Fruit fly (Drosophila melanogaster) whole organism, embryonic: Measurements from ENCODE around the gene ct.

Experiments used
- Antp ChIP-seq: fragments of 200-800 bp; sonication (Bioruptor generic); optimal IDR thresholded peaks from 3 replicates; lab custom pipeline; 2016; ENCODE audit warnings: missing biosample characterization, missing genetic modification characterization
- CG11085 ChIP-seq: fragments of 200-800 bp; sonication (Bioruptor generic); IDR thresholded peaks from 2 replicates; pipeline ENCODE4 v1.3.6; 2022; ENCODE audit warnings: missing biosample characterization, missing genetic modification characterization
- CG11247 ChIP-seq: fragments of 200-800 bp; sonication (Bioruptor generic); IDR thresholded peaks from 2 replicates; pipeline ENCODE4 v1.3.6; 2022; ENCODE audit warnings: missing biosample characterization, missing genetic modification characterization
- CG14667 ChIP-seq: fragments of 200-800 bp; sonication (Bioruptor generic); IDR thresholded peaks from 2 replicates; pipeline ENCODE4 v1.3.6; 2022; ENCODE audit warnings: missing biosample characterization, missing genetic modification characterization
- CG1603 ChIP-seq: fragments of 200-800 bp; sonication (Bioruptor generic); optimal IDR thresholded peaks from 2 replicates; lab custom pipeline; 2019; ENCODE audit warnings: missing biosample characterization, mild to moderate bottlenecking, missing genetic modification characterization, moderate library complexity
- CG16779 ChIP-seq: fragments of 200-800 bp; sonication (Bioruptor generic); IDR thresholded peaks from 2 replicates; pipeline ENCODE4 v1.3.6; 2022; ENCODE audit warnings: missing biosample characterization, missing genetic modification characterization
- CG16863 ChIP-seq: fragments of 200-800 bp; sonication (Bioruptor generic); optimal IDR thresholded peaks from 3 replicates; lab custom pipeline; 2016; ENCODE audit warnings: missing biosample characterization, missing genetic modification characterization
- CG18599 ChIP-seq: fragments of 200-800 bp; sonication (Bioruptor generic); optimal IDR thresholded peaks from 3 replicates; lab custom pipeline; 2017; ENCODE audit warnings: missing biosample characterization, missing genetic modification characterization, mild to moderate bottlenecking, moderate library complexity, missing genetic modification reagents
- CG2889 ChIP-seq: fragments of 200-800 bp; sonication (Bioruptor generic); IDR thresholded peaks from 3 replicates; pipeline ENCODE4 v1.3.6; 2022; ENCODE audit warnings: missing biosample characterization, missing genetic modification characterization
- CG30020 ChIP-seq: fragments of 200-800 bp; optimal IDR thresholded peaks from 2 replicates; lab custom pipeline; 2019; ENCODE audit warnings: missing biosample characterization, mild to moderate bottlenecking, missing genetic modification characterization, moderate library complexity
- CG32532 ChIP-seq: fragments of 200-800 bp; sonication (Bioruptor generic); IDR thresholded peaks from 2 replicates; pipeline ENCODE4 v1.3.6; 2022; ENCODE audit warnings: missing biosample characterization, missing genetic modification characterization
- CG4820 ChIP-seq: fragments of 200-800 bp; sonication (Bioruptor generic); optimal IDR thresholded peaks from 3 replicates; lab custom pipeline; 2016; ENCODE audit warnings: missing biosample characterization, missing genetic modification characterization
- CG6175 ChIP-seq: fragments of 200-800 bp; sonication (Bioruptor generic); IDR thresholded peaks from 3 replicates; pipeline ENCODE4 v1.3.6; 2022; ENCODE audit warnings: missing biosample characterization, missing genetic modification characterization
- CG7839 ChIP-seq: fragments of 200-800 bp; sonication (Bioruptor generic); optimal IDR thresholded peaks from 3 replicates; lab custom pipeline; 2018; ENCODE audit warnings: missing biosample characterization, mild to moderate bottlenecking, missing genetic modification characterization, moderate library complexity
- CG8478 ChIP-seq: fragments of >200 bp; optimal IDR thresholded peaks from 2 replicates; lab custom pipeline; 2018
- CG8944 ChIP-seq: fragments of 200-800 bp; sonication (Bioruptor generic); optimal IDR thresholded peaks from 3 replicates; lab custom pipeline; 2016; ENCODE audit warnings: missing biosample characterization, missing genetic modification characterization
- CG9932 ChIP-seq: fragments of 200-800 bp; sonication (Bioruptor generic); IDR thresholded peaks from 2 replicates; pipeline ENCODE4 v1.3.6; 2022; ENCODE audit warnings: missing biosample characterization, missing genetic modification characterization
- Dfd ChIP-seq, 2 experiments: fragments of >200 bp; optimal IDR thresholded peaks; 2 replicates each; lab custom pipeline; 2017; ENCODE audit warnings: missing biosample characterization in 2 of 2, missing genetic modification characterization in 2 of 2
- E2f1 ChIP-seq: fragments of 200-800 bp; sonication (Bioruptor generic); IDR thresholded peaks from 2 replicates; pipeline ENCODE4 v1.3.6; 2022; ENCODE audit warnings: missing biosample characterization, missing genetic modification characterization
- E2f2 ChIP-seq: fragments of 200-800 bp; sonication (Bioruptor generic); IDR thresholded peaks from 2 replicates; pipeline ENCODE4 v1.3.6; 2022; ENCODE audit warnings: missing biosample characterization, missing genetic modification characterization
- GATAe ChIP-seq: fragments of 200-800 bp; sonication (Bioruptor generic); conservative IDR thresholded peaks from 2 replicates; pipeline ENCODE4 v1.3.6; 2022; ENCODE audit warnings: missing biosample characterization, missing genetic modification characterization
- MBD-R2 ChIP-seq: fragments of 200-800 bp; sonication (Bioruptor generic); IDR thresholded peaks from 2 replicates; pipeline ENCODE4 v1.3.6; 2022; ENCODE audit warnings: missing biosample characterization, missing genetic modification characterization
- NFAT ChIP-seq: fragments of 200-800 bp; sonication (Bioruptor generic); IDR thresholded peaks from 2 replicates; pipeline ENCODE4 v1.3.6; 2022; ENCODE audit warnings: missing biosample characterization, missing genetic modification characterization
- Neu2 ChIP-seq: fragments of 200-800 bp; sonication (Bioruptor generic); optimal IDR thresholded peaks from 3 replicates; lab custom pipeline; 2016; ENCODE audit warnings: missing biosample characterization, missing genetic modification characterization, borderline replicate concordance
- Opbp ChIP-seq: fragments of 200-800 bp; sonication (Bioruptor generic); IDR thresholded peaks from 3 replicates; pipeline ENCODE4 v1.3.6; 2022; ENCODE audit warnings: missing biosample characterization, missing genetic modification characterization; ENCODE audit not compliant: partially characterized antibody
- Optix ChIP-seq: fragments of 200-800 bp; sonication (Bioruptor generic); IDR thresholded peaks from 3 replicates; pipeline ENCODE4 v1.3.6; 2022; ENCODE audit warnings: missing biosample characterization, missing genetic modification characterization
- Sox100B ChIP-seq: fragments of 200-800 bp; sonication (Bioruptor generic); optimal IDR thresholded peaks from 3 replicates; lab custom pipeline; 2018; ENCODE audit warnings: missing biosample characterization, mild to moderate bottlenecking, missing genetic modification characterization
- Sry-δ ChIP-seq: fragments of 200-800 bp; sonication (Bioruptor generic); optimal IDR thresholded peaks from 2 replicates; lab custom pipeline; 2016; ENCODE audit warnings: missing biosample characterization, missing genetic modification characterization
- Ssrp ChIP-seq: fragments of 200-800 bp; sonication (Bioruptor generic); optimal IDR thresholded peaks from 2 replicates; lab custom pipeline; 2018; ENCODE audit warnings: missing biosample characterization, mild to moderate bottlenecking, missing genetic modification characterization, moderate library complexity
- Xrp1 ChIP-seq: fragments of 200-800 bp; sonication (Bioruptor generic); IDR thresholded peaks from 2 replicates; pipeline ENCODE4 v1.3.6; 2022; ENCODE audit warnings: missing biosample characterization, missing genetic modification characterization
- ara ChIP-seq: fragments of 200-800 bp; sonication (Bioruptor generic); IDR thresholded peaks from 2 replicates; pipeline ENCODE4 v1.3.6; 2022; ENCODE audit warnings: missing biosample characterization, missing genetic modification characterization
- ato ChIP-seq: fragments of 200-800 bp; sonication (Bioruptor generic); IDR thresholded peaks from 2 replicates; pipeline ENCODE4 v1.3.6; 2022; ENCODE audit warnings: missing biosample characterization, missing genetic modification characterization; ENCODE audit not compliant: partially characterized antibody
- bbx ChIP-seq: fragments of 200-800 bp; sonication (Bioruptor generic); IDR thresholded peaks from 2 replicates; pipeline ENCODE4 v1.3.6; 2022; ENCODE audit warnings: missing biosample characterization, missing genetic modification characterization; ENCODE audit not compliant: partially characterized antibody
- bsh ChIP-seq, 2 experiments: fragments of 200-800 bp; sonication (Bioruptor generic); optimal IDR thresholded peaks; 2 replicates each; lab custom pipeline; 2017 to 2018; ENCODE audit warnings: mild to moderate bottlenecking in 2 of 2, missing biosample characterization in 2 of 2, missing genetic modification characterization in 2 of 2, moderate library complexity in 1 of 2
- caup ChIP-seq: fragments of 200-800 bp; sonication (Bioruptor generic); optimal IDR thresholded peaks from 3 replicates; lab custom pipeline; 2017; ENCODE audit warnings: missing biosample characterization, mild to moderate bottlenecking, missing genetic modification characterization, moderate library complexity; ENCODE audit not compliant: severe bottlenecking
- ci ChIP-seq: fragments of 200-800 bp; sonication (Bioruptor generic); IDR thresholded peaks from 3 replicates; pipeline ENCODE4 v1.3.6; 2022; ENCODE audit warnings: missing biosample characterization, missing genetic modification characterization
- disco-r ChIP-seq: fragments of 200-800 bp; sonication (Bioruptor generic); optimal IDR thresholded peaks from 2 replicates; lab custom pipeline; 2016; ENCODE audit warnings: missing biosample characterization, missing genetic modification characterization
- eyg ChIP-seq: fragments of 200-800 bp; sonication (Bioruptor generic); optimal IDR thresholded peaks from 3 replicates; lab custom pipeline; 2016; ENCODE audit warnings: missing biosample characterization, missing genetic modification characterization
- fu2 ChIP-seq: fragments of 200-800 bp; sonication (Bioruptor generic); optimal IDR thresholded peaks from 2 replicates; lab custom pipeline; 2016; ENCODE audit warnings: missing biosample characterization, missing genetic modification characterization
- gcm2 ChIP-seq: fragments of 200-800 bp; sonication (Bioruptor generic); optimal IDR thresholded peaks from 2 replicates; lab custom pipeline; 2016; ENCODE audit warnings: missing biosample characterization, missing genetic modification characterization
- gt ChIP-seq: fragments of 200-800 bp; sonication (Bioruptor generic); IDR thresholded peaks from 2 replicates; pipeline ENCODE4 v1.3.6; 2022; ENCODE audit warnings: missing biosample characterization, missing genetic modification characterization
- jumu ChIP-seq: fragments of 200-800 bp; sonication (Bioruptor generic); optimal IDR thresholded peaks from 3 replicates; lab custom pipeline; 2016; ENCODE audit warnings: missing biosample characterization, missing genetic modification characterization
- kay ChIP-seq: fragments of 200-800 bp; sonication (Bioruptor generic); optimal IDR thresholded peaks from 2 replicates; lab custom pipeline; 2016; ENCODE audit warnings: missing biosample characterization, missing genetic modification characterization
- lov ChIP-seq, 2 experiments: fragments of 200-800 bp in 1 of 2; fragments of >200 bp in 1 of 2; sonication (Bioruptor generic) in 1 of 2; IDR thresholded peaks in 1 of 2; optimal IDR thresholded peaks in 1 of 2; 2 replicates in 1 of 2; 3 replicates in 1 of 2; pipeline versions ENCODE4 v1.3.6 to Lab custom; 2017 to 2022; ENCODE audit warnings: missing biosample characterization in 1 of 2, missing genetic modification characterization in 1 of 2
- mirr ChIP-seq: fragments of 200-800 bp; sonication (Bioruptor generic); optimal IDR thresholded peaks from 3 replicates; lab custom pipeline; 2018; ENCODE audit warnings: missing biosample characterization, mild to moderate bottlenecking, missing genetic modification characterization
- nom ChIP-seq: fragments of 200-800 bp; sonication (Bioruptor generic); optimal IDR thresholded peaks from 2 replicates; lab custom pipeline; 2017; ENCODE audit warnings: missing biosample characterization, missing genetic modification characterization, mild to moderate bottlenecking, moderate library complexity, missing genetic modification reagents
- pzg ChIP-seq: fragments of 200-800 bp; sonication (Bioruptor generic); optimal IDR thresholded peaks from 3 replicates; lab custom pipeline; 2018; ENCODE audit warnings: missing biosample characterization, mild to moderate bottlenecking, missing genetic modification characterization, moderate library complexity
- run ChIP-seq: fragments of 200-800 bp; sonication (Bioruptor generic); optimal IDR thresholded peaks from 3 replicates; lab custom pipeline; 2018; ENCODE audit warnings: missing biosample characterization, mild to moderate bottlenecking, missing genetic modification characterization
- slou ChIP-seq: fragments of 200-800 bp; sonication (Bioruptor generic); optimal IDR thresholded peaks from 3 replicates; lab custom pipeline; 2016; ENCODE audit warnings: missing biosample characterization, missing genetic modification characterization
- sob ChIP-seq: fragments of 200-800 bp; sonication (Bioruptor generic); IDR thresholded peaks from 2 replicates; pipeline ENCODE4 v1.3.6; 2022; ENCODE audit warnings: missing biosample characterization, missing genetic modification characterization
- stc ChIP-seq: fragments of 200-800 bp; sonication (Bioruptor generic); IDR thresholded peaks from 2 replicates; pipeline ENCODE4 v1.3.6; 2022; ENCODE audit warnings: missing biosample characterization, missing genetic modification characterization
- tup ChIP-seq: fragments of 200-800 bp; sonication (Bioruptor generic); optimal IDR thresholded peaks from 2 replicates; lab custom pipeline; 2016; ENCODE audit warnings: missing biosample characterization, mild to moderate bottlenecking, missing genetic modification characterization, moderate library complexity

The ct gene

dm6 chrX:7690683-7691082 is 82.5 kb downstream of the ct start (continued):
- TF ChIP-seq CG7839 (tag; lab: Kevin White, UChicago) (no peak), caup (GFP tag; lab: Kevin White, UChicago) (peak; percentile 84), gcm2 (no peak), fu2 (GFP tag; lab: Kevin White, UChicago) (no peak), stc (peak; percentile 45; the same call in 1 of the 2 replicates), bsh (GFP tag; optimal IDR thresholded peaks at IDR 0.05; lab: Kevin White, UChicago) (peak in 1 of 2 experiments; percentile 55), Optix (GFP tag; lab: Robert Waterston, UW) (no peak), CG6175 (GFP tag; lab: Robert Waterston, UW) (no peak), ato (GFP tag; lab: Robert Waterston, UW) (no peak), nom (GFP tag; lab: Kevin White, UChicago) (no peak), CG8944 (GFP tag; lab: Kevin White, UChicago) (no peak), Xrp1 (GFP tag; lab: Robert Waterston, UW) (no peak), Sry-δ (GFP tag; lab: Kevin White, UChicago) (no peak), mirr (GFP tag; lab: Kevin White, UChicago) (peak; percentile 54), CG30020 (no peak), CG1603 (tag; lab: Kevin White, UChicago) (no peak), pzg (GFP tag; lab: Kevin White, UChicago) (no peak), gt (GFP tag; lab: Robert Waterston, UW) (no peak), E2f1 (GFP tag; lab: Robert Waterston, UW) (no peak), Dfd (GFP tag; optimal IDR thresholded peaks at IDR 0.05; lab: Kevin White, UChicago) (no peak), CG32532 (peak; percentile 61; the same call in 1 of the 2 replicates), GATAe (GFP tag; lab: Robert Waterston, UW) (no peak; the same call in 1 of the 2 replicates), sob (GFP tag; lab: Robert Waterston, UW) (peak; percentile 60; the same call in 1 of the 2 replicates), kay (no peak), tup (GFP tag; lab: Kevin White, UChicago) (no peak), MBD-R2 (GFP tag; lab: Robert Waterston, UW) (no peak; the same call in 1 of the 2 replicates), CG14667 (no peak), Antp (GFP tag; lab: Kevin White, UChicago) (no peak), E2f2 (GFP tag; lab: Robert Waterston, UW) (no peak), eyg (peak; percentile 29), CG2889 (GFP tag; lab: Robert Waterston, UW) (no peak), NFAT (no peak), CG8478 (lab: Kevin White, UChicago) (no peak), disco-r (no peak), CG16863 (GFP tag; lab: Kevin White, UChicago) (peak; percentile 34), CG4820 (GFP tag; lab: Kevin White, UChicago) (no peak), ci (GFP tag; lab: Robert Waterston, UW) (peak; percentile 61; the same call in 1 of the 3 replicates), CG9932 (GFP tag; lab: Robert Waterston, UW) (peak; percentile 36), CG18599 (GFP tag; lab: Kevin White, UChicago) (no peak), Ssrp (no peak), CG16779 (GFP tag; lab: Robert Waterston, UW) (no peak), jumu (no peak), CG11085 (no peak), slou (GFP tag; lab: Kevin White, UChicago) (no peak), ara (GFP tag; lab: Robert Waterston, UW) (no peak), Sox100B (GFP tag; lab: Kevin White, UChicago) (peak; percentile 22), Neu2 (GFP tag; lab: Kevin White, UChicago) (no peak), CG11247 (GFP tag; lab: Robert Waterston, UW) (no peak), lov (optimal IDR thresholded peaks at IDR 0.05; lab: Kevin White, UChicago) (no peak), lov (GFP tag; IDR thresholded peaks at IDR 0.05; lab: Robert Waterston, UW) (no peak), run (no peak), Opbp (GFP tag; lab: Robert Waterston, UW) (no peak), bbx (GFP tag; lab: Robert Waterston, UW) (no peak)
